Fruit fly (Drosophila melanogaster): ENCODE data around the gene repo.

- TF ChIP-seq CTCF (optimal IDR thresholded peaks at IDR 0.05) (no peak), CG8478 (optimal IDR thresholded peaks at IDR 0.05) (no peak)
These were observed 38.5 kb downstream of the repo start, which contains the start of the genes Vps39 and eIF1A for dm6 chr3R:18274328-18275098.

All from S2 (cell line).